Worm (Caenorhabditis elegans) whole organism, early embryonic: Measurements from ENCODE around the gene K09B11.5.

Source experiments
- F13C5.2 ChIP-seq: sonication (generic microtip); optimal IDR thresholded peaks from 2 replicates; lab custom pipeline; 2017; ENCODE audit warnings: mild to moderate bottlenecking, missing genetic modification characterization, inconsistent platforms, missing compliant biosample characterization
- aly-1 ChIP-seq: sonication (generic microtip); optimal IDR thresholded peaks from 2 replicates; lab custom pipeline; 2016; ENCODE audit warnings: missing genetic modification characterization, missing compliant biosample characterization
- ama-1 ChIP-seq: fragments of 150-350 bp; optimal IDR thresholded peaks from 2 replicates; lab custom pipeline; 2014
- ceh-36 ChIP-seq: sonication (generic microtip); optimal IDR thresholded peaks from 2 replicates; lab custom pipeline; 2016; ENCODE audit warnings: missing genetic modification characterization, inconsistent platforms, missing compliant biosample characterization
- ets-7 ChIP-seq: sonication (generic microtip); optimal IDR thresholded peaks from 2 replicates; lab custom pipeline; 2016; ENCODE audit warnings: missing genotype, missing genetic modification characterization, missing compliant biosample characterization
- pes-1 ChIP-seq: fragments of 200-800 bp; sonication (Bioruptor generic); IDR thresholded peaks from 2 replicates; pipeline ENCODE4 v1.3.6; 2022; ENCODE audit warnings: missing genetic modification reagents, missing genetic modification characterization, missing compliant biosample characterization

- TF ChIP-seq ama-1 (lab: Kevin White, UChicago) (no peak), F13C5.2 (tag; lab: Kevin White, UChicago) (no peak), ceh-36 (tag; lab: Kevin White, UChicago) (no peak), pes-1 (GFP tag; lab: Robert Waterston, UW) (0 out of 2 replicates have a peak, but pooled peaks have one; percentile 11), ets-7 (tag; lab: Kevin White, UChicago) (no peak), aly-1 (tag; lab: Kevin White, UChicago) (no peak)
These were observed 16.9 kb upstream of the K09B11.5 start for ce11 chrIV:13450740-13451139.
